Worm (Caenorhabditis elegans): Measurements from ENCODE around the gene T25E4.2.
A peak's percentile ranks its signal among the peaks of the same experiment; 100 is the strongest.

ce11 chrII:5594210-5594764 is 12.1 kb upstream of the T25E4.2 start, which contains the start of gene ttc-4:
- TF ChIP-seq W03F9.2 (tag; optimal IDR thresholded peaks at IDR 0.05) (peak; percentile 57), him-1 (tag; optimal IDR thresholded peaks at IDR 0.05) (no peak), dao-5 (tag; optimal IDR thresholded peaks at IDR 0.05) (no peak)

All from whole organism, L4/young adult.